Fruit fly (Drosophila melanogaster) whole organism, pupa: ENCODE results near the gene Sirt4.

Experiments used
- CG10348 ChIP-seq: fragments of 200-800 bp; sonication (Bioruptor generic); IDR thresholded peaks from 2 replicates; pipeline ENCODE4 v1.3.6; 2022; ENCODE audit warnings: missing biosample characterization, missing genetic modification characterization
- CG12605 ChIP-seq: fragments of 200-800 bp; sonication (Bioruptor generic); IDR thresholded peaks from 2 replicates; pipeline ENCODE4 v1.3.6; 2022; ENCODE audit warnings: missing biosample characterization, missing genetic modification characterization
- CG13204 ChIP-seq: fragments of 200-800 bp; sonication (Bioruptor generic); optimal IDR thresholded peaks from 2 replicates; lab custom pipeline; 2018; ENCODE audit warnings: missing biosample characterization, mild to moderate bottlenecking, missing genetic modification characterization, moderate library complexity
- CG14655 ChIP-seq: fragments of 200-800 bp; sonication (Bioruptor generic); optimal IDR thresholded peaks from 3 replicates; lab custom pipeline; 2017; ENCODE audit warnings: mild to moderate bottlenecking, missing biosample characterization, missing genetic modification reagents, missing genetic modification characterization
- CG15710 ChIP-seq: fragments of 200-800 bp; sonication (Bioruptor generic); optimal IDR thresholded peaks from 2 replicates; lab custom pipeline; 2018; ENCODE audit warnings: missing biosample characterization, mild to moderate bottlenecking, missing genetic modification characterization, moderate library complexity
- CG17806 ChIP-seq: fragments of 200-800 bp; sonication (Bioruptor generic); optimal IDR thresholded peaks from 2 replicates; lab custom pipeline; 2018; ENCODE audit warnings: missing biosample characterization, mild to moderate bottlenecking, missing genetic modification characterization, moderate library complexity
- CG32121 ChIP-seq: fragments of 200-800 bp; sonication (Bioruptor generic); IDR thresholded peaks from 2 replicates; pipeline ENCODE4 v1.3.6; 2022; ENCODE audit warnings: missing biosample characterization, missing genetic modification characterization
- CG34367 ChIP-seq: fragments of 200-800 bp; sonication (Bioruptor generic); optimal IDR thresholded peaks from 2 replicates; lab custom pipeline; 2018; ENCODE audit warnings: missing biosample characterization, mild to moderate bottlenecking, missing genetic modification characterization
- CG4496 ChIP-seq: fragments of 200-800 bp; sonication (Bioruptor generic); IDR thresholded peaks from 3 replicates; pipeline ENCODE4 v1.3.6; 2022; ENCODE audit warnings: missing biosample characterization, missing genetic modification characterization
- CG8159 ChIP-seq: fragments of 200-800 bp; sonication (Bioruptor generic); optimal IDR thresholded peaks from 3 replicates; lab custom pipeline; 2018; ENCODE audit warnings: missing biosample characterization, mild to moderate bottlenecking, missing genetic modification characterization, moderate library complexity
- CG8301 ChIP-seq: fragments of 200-800 bp; sonication (Bioruptor generic); optimal IDR thresholded peaks from 2 replicates; lab custom pipeline; 2018; ENCODE audit warnings: missing biosample characterization, mild to moderate bottlenecking, missing genetic modification characterization
- CG9948 ChIP-seq: fragments of 200-800 bp; sonication (Bioruptor generic); optimal IDR thresholded peaks from 2 replicates; lab custom pipeline; 2018; ENCODE audit warnings: missing biosample characterization, mild to moderate bottlenecking, missing genetic modification characterization, moderate library complexity
- D1 ChIP-seq: fragments of 200-800 bp; sonication (Bioruptor generic); optimal IDR thresholded peaks from 2 replicates; lab custom pipeline; 2018; ENCODE audit warnings: missing biosample characterization, mild to moderate bottlenecking, missing genetic modification characterization, moderate library complexity
- EcR ChIP-seq: fragments of 200-800 bp; sonication (Bioruptor generic); optimal IDR thresholded peaks from 3 replicates; lab custom pipeline; 2019; ENCODE audit warnings: missing biosample characterization, missing genetic modification characterization, mild to moderate bottlenecking, moderate library complexity, missing genetic modification reagents
- Ets98B ChIP-seq: fragments of 200-800 bp; sonication (Bioruptor generic); IDR thresholded peaks from 2 replicates; pipeline ENCODE4 v1.3.6; 2022; ENCODE audit warnings: missing biosample characterization, missing genetic modification characterization
- Pif1A ChIP-seq: fragments of 200-800 bp; sonication (Bioruptor generic); optimal IDR thresholded peaks from 3 replicates; lab custom pipeline; 2016; ENCODE audit warnings: missing biosample characterization, missing genetic modification characterization
- Pif1B ChIP-seq: fragments of 200-800 bp; sonication (Bioruptor generic); optimal IDR thresholded peaks from 3 replicates; lab custom pipeline; 2016; ENCODE audit warnings: missing biosample characterization, missing genetic modification characterization
- Snoo ChIP-seq: fragments of 200-800 bp; sonication (Bioruptor generic); optimal IDR thresholded peaks from 3 replicates; lab custom pipeline; 2017; ENCODE audit warnings: missing biosample characterization, mild to moderate bottlenecking, missing genetic modification characterization, inconsistent platforms
- fd96Ca ChIP-seq: fragments of 200-800 bp; sonication (Bioruptor generic); IDR thresholded peaks from 3 replicates; pipeline ENCODE4 v1.3.6; 2022; ENCODE audit warnings: missing biosample characterization, missing genetic modification characterization
- gl ChIP-seq: fragments of 200-800 bp; sonication (Bioruptor generic); optimal IDR thresholded peaks from 2 replicates; lab custom pipeline; 2018; ENCODE audit warnings: missing biosample characterization, mild to moderate bottlenecking, missing genetic modification characterization
- rn ChIP-seq: fragments of 200-800 bp; sonication (Bioruptor generic); IDR thresholded peaks from 2 replicates; pipeline ENCODE4 v1.3.6; 2022; ENCODE audit warnings: missing biosample characterization, missing genetic modification characterization

The Sirt4 gene

DNA sequence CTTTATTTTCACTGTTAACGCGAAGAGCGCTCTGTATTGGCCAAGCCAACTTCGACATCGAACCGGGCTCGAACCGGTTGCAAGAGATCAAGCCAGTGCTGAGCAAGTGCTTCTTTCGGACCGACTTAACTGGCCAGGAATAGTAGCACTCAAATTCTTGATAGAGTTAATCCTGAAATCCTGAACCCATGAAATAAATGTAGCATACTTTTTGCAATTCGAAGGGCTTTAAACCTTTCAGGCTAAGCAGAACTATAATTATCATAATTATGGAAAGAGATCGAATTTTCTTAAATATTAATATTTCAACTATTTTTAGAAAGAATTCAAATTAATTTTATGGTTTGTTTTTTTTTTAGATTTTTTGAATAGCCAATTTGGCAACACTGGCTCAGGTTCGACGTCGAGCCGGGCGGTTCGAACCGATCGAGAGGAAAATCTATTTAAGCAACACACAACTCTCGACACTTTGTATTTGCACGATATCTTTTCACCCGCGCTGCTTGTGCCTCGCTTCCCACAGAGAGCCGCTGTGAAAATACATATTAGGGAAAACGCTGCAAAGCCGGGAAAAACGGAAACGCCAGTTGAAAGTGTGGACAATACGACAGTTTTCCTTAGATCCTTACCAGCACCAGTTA, 32.5 kb upstream of the Sirt4 start, which contains the start of gene AdamTS-B:
Gene AdamTS-B, plus strand, starts transcription at position 471 of the 641 bp plus-strand sequence.
- peak; percentile 77 for TF ChIP-seq CG32121 (GFP tag; lab: Robert Waterston, UW)
- peak; percentile 76 for TF ChIP-seq Snoo (tag; lab: Kevin White, UChicago)
- TF ChIP-seq CG17806 (tag; lab: Kevin White, UChicago) = peak; percentile 73
- peak; percentile 52 for TF ChIP-seq Ets98B (GFP tag; lab: Robert Waterston, UW)
- TF ChIP-seq CG9948 (tag; lab: Kevin White, UChicago) = peak; percentile 67
- peak; percentile 52 for TF ChIP-seq CG34367
- TF ChIP-seq CG13204 = no peak
- TF ChIP-seq Pif1B (GFP tag; lab: Kevin White, UChicago) = no peak
- TF ChIP-seq CG10348 = no peak
- peak; percentile 39 for TF ChIP-seq gl (tag; lab: Kevin White, UChicago)
- TF ChIP-seq Pif1A (GFP tag; lab: Kevin White, UChicago) = peak; percentile 73
- TF ChIP-seq CG14655 = peak; percentile 79
- peak; percentile 74 for TF ChIP-seq CG8301 (tag; lab: Kevin White, UChicago)
- peak; percentile 72 for TF ChIP-seq CG4496 (GFP tag; lab: Robert Waterston, UW)
- TF ChIP-seq D1 = peak; percentile 34
- 0 out of 3 replicates have a peak, but pooled peaks have one; percentile 45 for TF ChIP-seq fd96Ca (GFP tag; lab: Robert Waterston, UW)
- TF ChIP-seq CG15710 = peak; percentile 78
- TF ChIP-seq rn (GFP tag; lab: Robert Waterston, UW) = 0 out of 2 replicates have a peak, but pooled peaks have one; percentile 17
- TF ChIP-seq CG12605 (GFP tag; lab: Robert Waterston, UW) = peak; percentile 51; the same call in 1 of the 2 replicates
- TF ChIP-seq CG8159 = peak; percentile 84
- no peak for TF ChIP-seq EcR (GFP tag; lab: Kevin White, UChicago)
- TF ChIP-seq, all 21 proteins: peak for 17

DNA sequence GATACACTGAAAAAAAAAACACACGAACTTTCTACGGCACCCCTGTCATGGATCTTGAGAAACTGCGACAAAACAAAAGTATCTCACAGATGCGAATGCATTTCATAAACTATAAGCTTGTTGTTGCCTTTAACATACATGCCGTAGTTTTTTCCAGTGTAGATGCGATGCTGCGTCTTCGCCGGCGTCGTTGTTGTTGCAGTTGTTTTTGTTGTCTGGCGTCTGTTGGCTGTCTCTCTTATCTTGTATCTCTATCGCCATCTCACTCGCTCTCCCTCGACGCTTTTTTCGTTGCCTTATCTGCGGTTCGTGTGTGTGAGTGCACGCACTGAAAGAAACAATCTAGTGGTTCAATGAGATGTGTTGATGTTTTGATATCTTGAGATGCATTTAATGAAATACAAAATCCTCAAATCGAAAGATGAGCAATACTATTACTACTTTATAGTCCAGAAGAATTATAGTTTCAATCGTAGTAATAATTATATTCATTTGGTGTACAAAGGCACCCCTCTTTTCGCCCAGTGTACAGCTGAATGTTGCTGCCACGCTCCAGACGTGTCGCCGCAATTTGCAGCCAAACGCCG, 30.8 kb upstream of the Sirt4 start:
- TF ChIP-seq gl (tag; lab: Kevin White, UChicago) (peak; percentile 89), CG13204 (peak; percentile 95), CG4496 (GFP tag; lab: Robert Waterston, UW) (peak; percentile 98), CG32121 (GFP tag; lab: Robert Waterston, UW) (peak; percentile 92), Pif1A (GFP tag; lab: Kevin White, UChicago) (peak; percentile 98), EcR (GFP tag; lab: Kevin White, UChicago) (no peak), Pif1B (GFP tag; lab: Kevin White, UChicago) (peak; percentile 95), CG14655 (peak; percentile 96), CG12605 (GFP tag; lab: Robert Waterston, UW) (peak; percentile 95), CG9948 (tag; lab: Kevin White, UChicago) (peak; percentile 86), Snoo (tag; lab: Kevin White, UChicago) (peak; percentile 98), D1 (peak; percentile 27), rn (GFP tag; lab: Robert Waterston, UW) (peak; percentile 94), CG10348 (peak; percentile 79), fd96Ca (GFP tag; lab: Robert Waterston, UW) (peak; percentile 98), CG34367 (peak; percentile 92), CG8159 (peak; percentile 94), CG8301 (tag; lab: Kevin White, UChicago) (peak; percentile 92), CG17806 (tag; lab: Kevin White, UChicago) (peak; percentile 92), Ets98B (GFP tag; lab: Robert Waterston, UW) (peak; percentile 97), CG15710 (peak; percentile 95)

DNA sequence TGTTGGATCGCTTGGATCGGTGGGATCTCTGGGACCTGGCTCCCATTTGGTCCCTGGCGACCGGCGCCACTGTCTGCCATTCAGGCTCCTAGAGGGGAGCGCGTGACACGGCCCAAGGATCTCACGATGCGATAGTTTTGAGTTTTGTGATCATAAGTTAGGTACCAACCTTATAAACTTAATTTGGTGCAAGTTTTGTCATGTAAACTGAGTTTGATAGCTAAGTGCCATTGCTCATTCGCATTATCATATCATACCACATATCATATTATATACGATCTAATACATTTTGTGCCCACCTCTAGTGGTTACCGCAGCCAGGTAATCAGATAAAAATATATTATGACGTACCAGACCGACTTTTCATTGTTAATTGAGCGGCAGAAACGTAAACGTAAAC, 30.2 kb upstream of the Sirt4 start:
- TF ChIP-seq CG4496 (GFP tag; lab: Robert Waterston, UW) = no peak
- peak; percentile 4; the same call in 2 of the 3 replicates for TF ChIP-seq fd96Ca (GFP tag; lab: Robert Waterston, UW)
- peak; percentile 7 for TF ChIP-seq CG14655
- TF ChIP-seq Pif1B (GFP tag; lab: Kevin White, UChicago) = no peak
- TF ChIP-seq CG8301 (tag; lab: Kevin White, UChicago) = no peak
- no peak for TF ChIP-seq CG34367
- no peak for TF ChIP-seq Snoo (tag; lab: Kevin White, UChicago)
- TF ChIP-seq CG32121 (GFP tag; lab: Robert Waterston, UW) = no peak
- no peak for TF ChIP-seq gl (tag; lab: Kevin White, UChicago)
- no peak for TF ChIP-seq CG8159
- no peak for TF ChIP-seq CG17806 (tag; lab: Kevin White, UChicago)
- TF ChIP-seq Pif1A (GFP tag; lab: Kevin White, UChicago) = no peak
- 0 out of 2 replicates have a peak, but pooled peaks have one; percentile 28 for TF ChIP-seq rn (GFP tag; lab: Robert Waterston, UW)
- TF ChIP-seq EcR (GFP tag; lab: Kevin White, UChicago) = no peak
- no peak for TF ChIP-seq CG9948 (tag; lab: Kevin White, UChicago)
- no peak for TF ChIP-seq D1
- no peak for TF ChIP-seq CG15710
- TF ChIP-seq CG10348 = no peak
- no peak for TF ChIP-seq CG13204
- no peak for TF ChIP-seq Ets98B (GFP tag; lab: Robert Waterston, UW)
- no peak; the same call in 1 of the 2 replicates for TF ChIP-seq CG12605 (GFP tag; lab: Robert Waterston, UW)

DNA sequence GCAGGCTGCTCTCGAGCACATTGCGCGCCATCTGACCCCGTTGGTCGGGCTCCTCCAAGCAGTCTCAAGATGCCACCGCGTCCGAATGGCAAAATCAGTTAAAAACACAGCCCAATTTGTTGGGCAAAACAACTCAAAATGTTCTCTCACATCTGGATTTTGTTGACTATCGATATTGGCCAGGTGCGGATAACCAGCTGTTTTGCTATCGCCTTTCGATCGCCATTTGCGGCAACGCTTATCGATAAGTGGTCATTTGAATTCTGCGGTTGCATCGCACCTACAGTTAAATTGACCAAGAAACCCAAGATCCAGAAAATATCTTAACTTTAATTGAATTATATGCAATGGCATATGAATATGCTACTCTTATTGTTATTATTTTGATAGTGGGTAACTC, 29.3 kb upstream of the Sirt4 start, which contains the start of gene CG3149:
Gene CG3149, minus strand, starts transcription at position 171 of the 400 bp plus-strand sequence.
- TF ChIP-seq CG32121 (GFP tag; lab: Robert Waterston, UW) (no peak), gl (tag; lab: Kevin White, UChicago) (no peak), CG4496 (GFP tag; lab: Robert Waterston, UW) (no peak), Pif1B (GFP tag; lab: Kevin White, UChicago) (no peak), CG15710 (no peak), Ets98B (GFP tag; lab: Robert Waterston, UW) (no peak), D1 (no peak), CG8301 (tag; lab: Kevin White, UChicago) (no peak), CG13204 (no peak), CG9948 (tag; lab: Kevin White, UChicago) (no peak), CG34367 (no peak), fd96Ca (GFP tag; lab: Robert Waterston, UW) (no peak), rn (GFP tag; lab: Robert Waterston, UW) (no peak), Pif1A (GFP tag; lab: Kevin White, UChicago) (no peak), EcR (GFP tag; lab: Kevin White, UChicago) (no peak), CG12605 (GFP tag; lab: Robert Waterston, UW) (no peak), CG10348 (no peak), Snoo (tag; lab: Kevin White, UChicago) (no peak), CG8159 (no peak), CG14655 (no peak)
